Worm (Caenorhabditis elegans): Measurements from ENCODE around the gene clec-68.
A peak's percentile ranks its signal among the peaks of the same experiment; 100 is the strongest.

Gene clec-68

DNA sequence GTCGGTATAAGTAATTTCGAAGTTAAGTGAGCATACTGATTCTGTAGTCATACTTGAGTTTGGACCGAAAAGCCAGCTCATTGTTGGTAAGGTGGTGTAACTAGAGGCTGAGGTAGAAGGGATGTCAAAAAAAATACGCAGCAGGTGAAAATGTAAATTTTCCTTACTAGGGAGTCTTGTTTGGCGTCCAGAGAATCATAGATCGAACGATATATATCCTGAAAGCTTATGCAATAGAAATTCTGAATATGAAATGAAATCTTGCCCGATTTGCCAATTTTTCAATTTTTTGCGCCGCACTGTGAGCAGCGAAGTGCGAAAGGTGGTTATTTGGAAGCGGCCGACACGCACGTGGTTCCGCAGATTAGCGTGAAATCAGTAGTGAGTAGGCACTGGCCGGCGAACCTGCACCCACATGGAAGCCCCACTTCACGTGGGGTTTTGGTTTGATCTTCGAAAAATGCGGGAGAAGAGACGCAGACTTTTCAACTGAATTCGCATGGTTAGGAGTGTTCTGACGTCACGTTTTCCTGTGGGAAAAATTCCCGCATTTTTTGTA lies 51.8 kb downstream of the clec-68 start, which contains the start of gene srh-220:
TSS of gene srh-220 (minus strand) at position 51 of the 559 bp plus-strand sequence.
- TF ChIP-seq rpc-1 (optimal IDR thresholded peaks at IDR 0.05) (no peak), rpc-1 (tag; optimal IDR thresholded peaks at IDR 0.05) (no peak), F37B4.10 (GFP tag; IDR thresholded peaks at IDR 0.05) (0 out of 2 replicates have a peak, but pooled peaks have one; percentile 67), gei-17 (GFP tag; optimal IDR thresholded peaks at IDR 0.05) (no peak)

All from whole organism, young adult.